Worm (Caenorhabditis elegans) whole organism, L2 larva: ENCODE data around the gene Y53F4B.43.

Source experiments
- aly-2 ChIP-seq: fragments of 150-350 bp; optimal IDR thresholded peaks from 2 replicates; lab custom pipeline; 2014; ENCODE audit warnings: missing biosample characterization, missing genetic modification characterization
- ama-1 ChIP-seq: fragments of 150-350 bp; optimal IDR thresholded peaks from 2 replicates; lab custom pipeline; 2018; ENCODE audit warnings: inconsistent platforms
- egl-27 ChIP-seq: sonication (generic microtip); optimal IDR thresholded peaks from 3 replicates; lab custom pipeline; 2017; ENCODE audit warnings: missing biosample characterization, missing genetic modification reagents, missing genetic modification characterization
- lin-13 ChIP-seq: fragments of 150-350 bp; optimal IDR thresholded peaks from 2 replicates; lab custom pipeline; 2014; ENCODE audit warnings: missing biosample characterization, missing genetic modification reagents, missing genetic modification characterization
- lin-39 ChIP-seq: fragments of 150-350 bp; optimal IDR thresholded peaks from 2 replicates; lab custom pipeline; 2014; ENCODE audit warnings: missing biosample characterization, missing genetic modification reagents, missing genetic modification characterization
- nhr-10 ChIP-seq: sonication (generic microtip); optimal IDR thresholded peaks from 2 replicates; lab custom pipeline; 2017; ENCODE audit warnings: missing biosample characterization, missing genetic modification characterization
- nhr-11 ChIP-seq: fragments of 150-350 bp; optimal IDR thresholded peaks from 2 replicates; lab custom pipeline; 2014; ENCODE audit warnings: missing biosample characterization, missing genetic modification characterization
- nhr-25 ChIP-seq: fragments of 150-350 bp; sonication (generic microtip); optimal IDR thresholded peaks from 3 replicates; lab custom pipeline; 2014; ENCODE audit warnings: missing biosample characterization, missing genetic modification characterization
- snpc-4 ChIP-seq: fragments of 150-350 bp; optimal IDR thresholded peaks from 2 replicates; lab custom pipeline; 2014; ENCODE audit warnings: missing biosample characterization, missing genetic modification characterization
- unc-39 ChIP-seq: fragments of 150-350 bp; optimal IDR thresholded peaks from 2 replicates; lab custom pipeline; 2014; ENCODE audit warnings: missing biosample characterization, missing genetic modification characterization
- unc-62 ChIP-seq: fragments of 150-350 bp; optimal IDR thresholded peaks from 2 replicates; lab custom pipeline; 2014; ENCODE audit warnings: missing biosample characterization, missing genetic modification reagents, missing genetic modification characterization

DNA sequence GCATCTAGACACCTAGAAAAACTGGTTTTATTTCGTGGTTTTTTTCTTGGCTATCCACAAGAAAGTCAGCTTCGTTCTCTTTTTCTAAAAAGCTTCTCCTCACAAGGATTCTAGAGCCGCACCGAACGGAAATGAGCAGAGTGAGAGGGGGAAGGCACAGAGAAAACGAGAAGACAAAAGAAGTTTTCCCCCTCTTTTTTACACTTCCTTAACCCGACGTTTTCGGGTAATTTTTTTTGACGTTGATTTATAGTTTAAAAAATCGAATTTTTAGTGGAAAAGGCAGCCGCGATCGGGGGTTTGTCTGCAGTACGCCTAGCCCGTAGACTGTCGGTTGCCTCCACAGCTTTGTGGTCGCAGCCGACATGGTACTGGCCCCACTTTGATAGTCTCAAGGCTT is 41.7 kb upstream of the Y53F4B.43 start:
- no peak for TF ChIP-seq lin-13
- TF ChIP-seq nhr-25 (tag; lab: Kevin White, UChicago), result no peak
- TF ChIP-seq snpc-4 (tag; lab: Kevin White, UChicago), result no peak
- no peak for TF ChIP-seq egl-27 (tag; lab: Kevin White, UChicago)
- TF ChIP-seq aly-2, result no peak
- TF ChIP-seq unc-62 (GFP tag; lab: Kevin White, UChicago), result no peak
- no peak for TF ChIP-seq unc-39 (tag; lab: Kevin White, UChicago)
- TF ChIP-seq nhr-10 (tag; lab: Kevin White, UChicago), result no peak
- no peak for TF ChIP-seq ama-1 (lab: Kevin White, UChicago)
- no peak for TF ChIP-seq lin-39
- no peak for TF ChIP-seq nhr-11 (tag; lab: Kevin White, UChicago)
